Worm (Caenorhabditis elegans) whole organism, mixed stage, embryonic: ENCODE measurements around the gene Y80D4G.2.

Experiments
- cnd-1 ChIP-seq: fragments of 200-800 bp; sonication (Bioruptor generic); optimal IDR thresholded peaks from 2 replicates; lab custom pipeline; 2018; ENCODE audit warnings: mild to moderate bottlenecking, missing genetic modification characterization, missing compliant biosample characterization
- elt-1 ChIP-seq: sonication (generic microtip); optimal IDR thresholded peaks from 2 replicates; lab custom pipeline; 2017; ENCODE audit warnings: missing genetic modification characterization, mild to moderate bottlenecking, missing compliant biosample characterization, antibody characterized with exemption, moderate library complexity, borderline replicate concordance; ENCODE audit not compliant: insufficient read depth
- hlh-1 ChIP-seq: fragments of 150-350 bp; optimal IDR thresholded peaks from 2 replicates; lab custom pipeline; 2014; ENCODE audit warnings: missing biosample characterization, missing genetic modification reagents, missing genetic modification characterization
- lin-13 ChIP-seq: fragments of 150-350 bp; optimal IDR thresholded peaks from 2 replicates; lab custom pipeline; 2014; ENCODE audit warnings: missing biosample characterization, missing genetic modification characterization
- nhr-12 ChIP-seq: fragments of 150-350 bp; optimal IDR thresholded peaks from 2 replicates; lab custom pipeline; 2014; ENCODE audit warnings: missing biosample characterization, missing genetic modification characterization
- nhr-2 ChIP-seq: fragments of 150-350 bp; optimal IDR thresholded peaks from 2 replicates; lab custom pipeline; 2014; ENCODE audit warnings: missing biosample characterization, missing genetic modification characterization
- nhr-237 ChIP-seq: fragments of 150-350 bp; optimal IDR thresholded peaks from 2 replicates; lab custom pipeline; 2014; ENCODE audit warnings: missing biosample characterization, missing genetic modification characterization
- nhr-76 ChIP-seq: sonication (generic microtip); optimal IDR thresholded peaks from 2 replicates; lab custom pipeline; 2017; ENCODE audit warnings: missing biosample characterization, missing genetic modification characterization
- pha-4 ChIP-seq: fragments of 150-350 bp; optimal IDR thresholded peaks from 2 replicates; lab custom pipeline; 2018; ENCODE audit warnings: missing biosample characterization, missing genetic modification reagents, missing genetic modification characterization
- snpc-4 ChIP-seq: fragments of 150-350 bp; optimal IDR thresholded peaks from 2 replicates; lab custom pipeline; 2014; ENCODE audit warnings: missing biosample characterization, missing genetic modification characterization
- sptf-1 ChIP-seq: sonication (generic microtip); optimal IDR thresholded peaks from 2 replicates; lab custom pipeline; 2017; ENCODE audit warnings: mild to moderate bottlenecking, missing genetic modification characterization, moderate library complexity, missing compliant biosample characterization
- unc-39 ChIP-seq: fragments of 150-350 bp; optimal IDR thresholded peaks from 2 replicates; lab custom pipeline; 2014; ENCODE audit warnings: missing biosample characterization, missing genetic modification characterization
- unc-62 ChIP-seq: fragments of 150-350 bp; optimal IDR thresholded peaks from 2 replicates; lab custom pipeline; 2014; ENCODE audit warnings: missing biosample characterization, missing genetic modification reagents, missing genetic modification characterization
- ztf-11 ChIP-seq: fragments of 150-350 bp; optimal IDR thresholded peaks from 2 replicates; lab custom pipeline; 2014; ENCODE audit warnings: missing biosample characterization, missing genetic modification characterization

DNA sequence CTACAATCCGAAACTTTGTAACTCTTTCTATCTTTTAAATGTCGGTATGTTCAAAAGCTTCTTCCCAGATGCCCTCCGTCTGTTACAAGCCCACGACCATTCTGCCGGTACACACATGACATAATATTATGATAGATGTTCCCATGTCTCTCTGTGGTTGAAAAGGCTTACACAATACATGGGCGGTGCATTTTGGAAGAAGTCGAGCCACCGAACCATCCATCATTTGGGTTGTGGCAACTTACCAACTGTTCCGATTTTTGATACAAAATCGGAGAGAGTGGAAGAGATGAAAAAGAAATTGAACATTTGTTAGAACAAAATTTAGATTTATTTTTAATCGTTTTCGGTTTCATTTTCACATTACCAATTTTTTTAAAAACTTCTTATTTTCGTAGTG is 45.4 kb downstream of the Y80D4G.2 start:
- TF ChIP-seq nhr-12 (tag; lab: Kevin White, UChicago) (no peak), unc-62 (GFP tag; lab: Kevin White, UChicago) (peak; percentile 96), snpc-4 (tag; lab: Kevin White, UChicago) (no peak), ztf-11 (tag; lab: Kevin White, UChicago) (no peak), nhr-76 (tag; lab: Kevin White, UChicago) (no peak), nhr-237 (tag; lab: Kevin White, UChicago) (no peak), elt-1 (tag; lab: Kevin White, UChicago) (no peak), sptf-1 (tag; lab: Kevin White, UChicago) (no peak), cnd-1 (tag; lab: Kevin White, UChicago) (peak; percentile 14), lin-13 (tag; lab: Kevin White, UChicago) (no peak), nhr-2 (no peak), pha-4 (tag; lab: Kevin White, UChicago) (no peak), unc-39 (tag; lab: Kevin White, UChicago) (no peak), hlh-1 (tag; lab: Kevin White, UChicago) (peak; percentile 78)
